Worm (Caenorhabditis elegans) whole organism, L1 larva: ENCODE data around the gene K05F6.10.
"Not testable (repeated sequence)": the region's sequence is repeated elsewhere in the genome, so short reads cannot be mapped to it uniquely, and the experiment has no call there.

Experiments used
- C04F5.9 ChIP-seq: sonication (generic microtip); optimal IDR thresholded peaks from 2 replicates; lab custom pipeline; 2016; ENCODE audit warnings: missing genetic modification characterization, missing compliant biosample characterization
- C16A3.4 ChIP-seq: fragments of 150-350 bp; optimal IDR thresholded peaks from 2 replicates; lab custom pipeline; 2014; ENCODE audit warnings: missing biosample characterization, missing genetic modification characterization
- C34B4.2 ChIP-seq: sonication (generic microtip); optimal IDR thresholded peaks from 2 replicates; lab custom pipeline; 2017; ENCODE audit warnings: mild to moderate bottlenecking, missing genetic modification characterization, missing compliant biosample characterization
- aly-2 ChIP-seq: fragments of 150-350 bp; optimal IDR thresholded peaks from 2 replicates; lab custom pipeline; 2014; ENCODE audit warnings: missing biosample characterization, missing genetic modification characterization
- ceh-63 ChIP-seq: fragments of 200-800 bp; sonication (Bioruptor generic); optimal IDR thresholded peaks from 2 replicates; lab custom pipeline; 2018; ENCODE audit warnings: mild to moderate bottlenecking, missing genetic modification characterization, missing compliant biosample characterization
- ceh-88 ChIP-seq: fragments of 200-800 bp; sonication (Bioruptor generic); IDR thresholded peaks from 2 replicates; pipeline ENCODE4 v1.3.6; 2022; ENCODE audit warnings: missing genetic modification characterization, missing compliant biosample characterization
- dpl-1 ChIP-seq, 3 experiments: fragments of 150-350 bp in 2 of 3; sonication (generic microtip) in 1 of 3; optimal IDR thresholded peaks; 2 replicates each; lab custom pipeline; 2014 to 2017; ENCODE audit warnings: missing biosample characterization in 3 of 3, missing genetic modification characterization in 3 of 3, missing genetic modification reagents in 3 of 3
- dsc-1 ChIP-seq: sonication (generic microtip); optimal IDR thresholded peaks from 2 replicates; lab custom pipeline; 2016; ENCODE audit warnings: mild to moderate bottlenecking, missing genetic modification characterization, missing compliant biosample characterization
- efl-3 ChIP-seq: fragments of 200-800 bp; sonication (Bioruptor generic); optimal IDR thresholded peaks from 2 replicates; lab custom pipeline; 2018; ENCODE audit warnings: mild to moderate bottlenecking, missing genetic modification characterization, missing compliant biosample characterization
- egl-13 ChIP-seq: sonication (generic microtip); optimal IDR thresholded peaks from 2 replicates; lab custom pipeline; 2016; ENCODE audit warnings: missing genotype, missing genetic modification reagents, missing genetic modification characterization, missing compliant biosample characterization
- egl-27 ChIP-seq, 2 experiments: fragments of 150-350 bp in 1 of 2; sonication (generic microtip); optimal IDR thresholded peaks; 3 replicates each; lab custom pipeline; 2017 to 2018; ENCODE audit warnings: missing biosample characterization in 2 of 2, missing genetic modification characterization in 2 of 2, missing genetic modification reagents in 2 of 2
- ets-5 ChIP-seq: fragments of 200-800 bp; sonication (Bioruptor generic); IDR thresholded peaks from 2 replicates; pipeline ENCODE4 v1.3.6; 2022; ENCODE audit warnings: missing genetic modification characterization, missing compliant biosample characterization
- fkh-10 ChIP-seq: sonication (generic microtip); optimal IDR thresholded peaks from 2 replicates; lab custom pipeline; 2017; ENCODE audit warnings: missing biosample characterization, missing genetic modification reagents, missing genetic modification characterization
- fos-1 ChIP-seq: fragments of 150-350 bp; optimal IDR thresholded peaks from 2 replicates; lab custom pipeline; 2014; ENCODE audit warnings: missing biosample characterization, missing genetic modification characterization
- grh-1 ChIP-seq: fragments of 200-800 bp; sonication (Bioruptor generic); IDR thresholded peaks from 2 replicates; pipeline ENCODE4 v1.3.6; 2022; ENCODE audit warnings: missing genetic modification reagents, missing genetic modification characterization, missing compliant biosample characterization
- hlh-17 ChIP-seq: fragments of 200-800 bp; sonication (Bioruptor generic); optimal IDR thresholded peaks from 2 replicates; lab custom pipeline; 2018; ENCODE audit warnings: missing genetic modification characterization, mild to moderate bottlenecking, missing compliant biosample characterization, moderate library complexity, borderline replicate concordance
- hlh-4 ChIP-seq: sonication (generic microtip); optimal IDR thresholded peaks from 2 replicates; lab custom pipeline; 2016; ENCODE audit warnings: mild to moderate bottlenecking, missing genetic modification characterization, missing compliant biosample characterization
- hpl-2 ChIP-seq: fragments of 150-350 bp; optimal IDR thresholded peaks from 2 replicates; lab custom pipeline; 2014; ENCODE audit warnings: missing biosample characterization, missing genetic modification reagents, missing genetic modification characterization
- irx-1 ChIP-seq: sonication (generic microtip); optimal IDR thresholded peaks from 2 replicates; lab custom pipeline; 2016; ENCODE audit warnings: missing genetic modification characterization, missing compliant biosample characterization
- lin-15B ChIP-seq: fragments of 150-350 bp; sonication (generic microtip); optimal IDR thresholded peaks from 3 replicates; lab custom pipeline; 2014; ENCODE audit warnings: missing biosample characterization, missing genetic modification characterization
- lin-39 ChIP-seq: fragments of 150-350 bp; optimal IDR thresholded peaks from 2 replicates; lab custom pipeline; 2014; ENCODE audit warnings: missing biosample characterization, missing genetic modification reagents, missing genetic modification characterization
- lir-3 ChIP-seq: sonication (generic microtip); optimal IDR thresholded peaks from 2 replicates; lab custom pipeline; 2016; ENCODE audit warnings: mild to moderate bottlenecking, missing genetic modification characterization, moderate library complexity, missing compliant biosample characterization; ENCODE audit not compliant: poor library complexity
- mab-9 ChIP-seq: fragments of 200-800 bp; sonication (Bioruptor generic); IDR thresholded peaks from 2 replicates; pipeline ENCODE4 v1.3.6; 2022; ENCODE audit warnings: missing genetic modification reagents, missing genetic modification characterization, missing compliant biosample characterization
- mep-1 ChIP-seq: fragments of 150-350 bp; optimal IDR thresholded peaks from 2 replicates; lab custom pipeline; 2014; ENCODE audit warnings: missing biosample characterization, missing genetic modification characterization
- nhr-11 ChIP-seq: fragments of 150-350 bp; optimal IDR thresholded peaks from 2 replicates; lab custom pipeline; 2014; ENCODE audit warnings: missing biosample characterization, missing genetic modification characterization
- nhr-12 ChIP-seq: sonication (generic microtip); optimal IDR thresholded peaks from 2 replicates; lab custom pipeline; 2017; ENCODE audit warnings: missing biosample characterization, missing genetic modification characterization
- nhr-19 ChIP-seq: fragments of 200-800 bp; sonication (Bioruptor generic); conservative IDR thresholded peaks from 2 replicates; pipeline ENCODE4 v1.3.6; 2022; ENCODE audit warnings: missing genetic modification characterization, missing compliant biosample characterization
- nhr-28 ChIP-seq: fragments of 150-350 bp; optimal IDR thresholded peaks from 2 replicates; lab custom pipeline; 2014; ENCODE audit warnings: missing biosample characterization, missing genetic modification characterization
- nhr-71 ChIP-seq: sonication (generic microtip); optimal IDR thresholded peaks from 2 replicates; lab custom pipeline; 2016; ENCODE audit warnings: mild to moderate bottlenecking, missing genetic modification characterization, moderate library complexity, missing compliant biosample characterization
- pax-3 ChIP-seq: fragments of 200-800 bp; sonication (Bioruptor generic); optimal IDR thresholded peaks from 2 replicates; lab custom pipeline; 2018; ENCODE audit warnings: mild to moderate bottlenecking, missing genetic modification characterization, moderate library complexity, missing compliant biosample characterization
- snu-23 ChIP-seq: sonication (generic microtip); optimal IDR thresholded peaks from 2 replicates; lab custom pipeline; 2016; ENCODE audit warnings: missing genetic modification characterization, missing compliant biosample characterization
- sox-4 ChIP-seq: sonication (generic microtip); optimal IDR thresholded peaks from 2 replicates; lab custom pipeline; 2016; ENCODE audit warnings: missing genetic modification characterization, missing compliant biosample characterization
- unc-130 ChIP-seq: fragments of 150-350 bp; optimal IDR thresholded peaks from 2 replicates; lab custom pipeline; 2017; ENCODE audit warnings: missing biosample characterization, missing genetic modification characterization, inconsistent platforms
- unc-86 ChIP-seq: sonication (generic microtip); optimal IDR thresholded peaks from 2 replicates; lab custom pipeline; 2016; ENCODE audit warnings: missing genetic modification characterization, missing compliant biosample characterization
- unc-98 ChIP-seq: fragments of 200-800 bp; sonication (Bioruptor generic); IDR thresholded peaks from 2 replicates; pipeline ENCODE4 v1.3.6; 2022; ENCODE audit warnings: missing genetic modification characterization, missing compliant biosample characterization
- xbp-1 ChIP-seq: sonication (generic microtip); optimal IDR thresholded peaks from 2 replicates; lab custom pipeline; 2016; ENCODE audit warnings: missing genetic modification characterization, missing compliant biosample characterization
- zag-1 ChIP-seq: fragments of 150-350 bp; optimal IDR thresholded peaks from 2 replicates; lab custom pipeline; 2014; ENCODE audit warnings: missing biosample characterization, missing genetic modification characterization
- ztf-11 ChIP-seq, 2 experiments: sonication (generic microtip); optimal IDR thresholded peaks; 2 replicates each; lab custom pipeline; 2016 to 2017; ENCODE audit warnings: missing genetic modification characterization in 2 of 2, missing biosample characterization in 1 of 2, missing compliant biosample characterization in 1 of 2

Gene K05F6.10

ce11 chrII:1543182-1543581 is 32.7 kb downstream of the K05F6.10 start, which contains the start of gene K05F6.4:
TSS of gene K05F6.4 (plus strand) at chrII:1543482.
- not testable (repeated sequence) for TF ChIP-seq lin-39 (tag; lab: Kevin White, UChicago); mab-9 (GFP tag; lab: Robert Waterston, UW); aly-2 (tag; lab: Kevin White, UChicago)

- not testable (repeated sequence) for TF ChIP-seq xbp-1 (tag; lab: Kevin White, UChicago); egl-27 (tag; optimal IDR thresholded peaks at IDR 0.05; lab: Kevin White, UChicago); ceh-63 (GFP tag; lab: Kevin White, UChicago)
Measured at ce11 chrII:1540628-1541027, 35.3 kb downstream of the K05F6.10 start, which contains the start of gene poml-4. TSS of gene poml-4 (plus strand) at chrII:1540928.

- TF ChIP-seq egl-13 (tag; lab: Kevin White, UChicago) (no peak), sox-4 (no peak), unc-86 (tag; lab: Kevin White, UChicago) (no peak), zag-1 (no peak), unc-98 (GFP tag; lab: Robert Waterston, UW) (no peak), pax-3 (tag; lab: Kevin White, UChicago) (no peak), hlh-4 (tag; lab: Kevin White, UChicago) (no peak), C34B4.2 (tag; lab: Kevin White, UChicago) (no peak), lir-3 (no peak)
- TF ChIP-seq, all 84 proteins: peak for 0
Measured at ce11 chrII:1538589-1538988, 37.3 kb downstream of the K05F6.10 start, which contains the start of gene fbxb-44. TSS of gene fbxb-44 (plus strand) at chrII:1538889.

- TF ChIP-seq fkh-10 (GFP tag; lab: Kevin White, UChicago) (no peak), egl-27 (tag; optimal IDR thresholded peaks at IDR 0.05; lab: Kevin White, UChicago) (no peak), C16A3.4 (no peak), nhr-71 (tag; lab: Kevin White, UChicago) (no peak), ets-5 (no peak), ceh-88 (GFP tag; lab: Robert Waterston, UW) (no peak), pax-3 (tag; lab: Kevin White, UChicago) (no peak), nhr-28 (no peak), lir-3 (no peak), unc-86 (tag; lab: Kevin White, UChicago) (no peak), ztf-11 (tag; optimal IDR thresholded peaks at IDR 0.05; lab: Kevin White, UChicago) (no peak), dpl-1 (GFP tag; optimal IDR thresholded peaks at IDR 0.05; lab: Kevin White, UChicago) (no peak), lin-15B (tag; lab: Kevin White, UChicago) (no peak), C04F5.9 (no peak), dsc-1 (tag; lab: Kevin White, UChicago) (no peak), snu-23 (GFP tag; lab: Kevin White, UChicago) (no peak), hpl-2 (GFP tag; lab: Kevin White, UChicago) (no peak), nhr-19 (no peak)
Measured at ce11 chrII:1537321-1537720, 38.6 kb downstream of the K05F6.10 start, which contains the start of gene fbxb-42. TSS of gene fbxb-42 (plus strand) at chrII:1537621.

ce11 chrII:1535931-1536330 is 40.0 kb downstream of the K05F6.10 start, which contains the start of gene fbxb-43:
TSS of gene fbxb-43 (plus strand) at chrII:1536231.
- TF ChIP-seq grh-1 (GFP tag; lab: Robert Waterston, UW) (no peak), efl-3 (GFP tag; lab: Kevin White, UChicago) (no peak), dsc-1 (tag; lab: Kevin White, UChicago) (no peak)

- no peak for TF ChIP-seq unc-130
- TF ChIP-seq hlh-17 (GFP tag; lab: Kevin White, UChicago) = no peak
- TF ChIP-seq fos-1 (tag; lab: Kevin White, UChicago) = no peak
- no peak for TF ChIP-seq zag-1
- TF ChIP-seq nhr-11 (tag; lab: Kevin White, UChicago) = no peak
- no peak for TF ChIP-seq irx-1 (tag; lab: Kevin White, UChicago)
- TF ChIP-seq nhr-19 = no peak
- TF ChIP-seq mep-1 = no peak
- TF ChIP-seq lir-3 = no peak
- TF ChIP-seq nhr-12 (tag; lab: Kevin White, UChicago) = no peak
Measured at ce11 chrII:1529057-1529456, 46.9 kb downstream of the K05F6.10 start, which contains the start of gene Y51H7BR.4. TSS of gene Y51H7BR.4 (plus strand) at chrII:1529357.
